Fruit fly (Drosophila melanogaster) whole organism, embryonic: Measurements from ENCODE around the gene Cow.
A peak's percentile ranks its signal among the peaks of the same experiment; 100 is the strongest.

Experiments
- CG11504 ChIP-seq: fragments of 200-800 bp; sonication (Bioruptor generic); optimal IDR thresholded peaks from 3 replicates; lab custom pipeline; 2019; ENCODE audit warnings: missing biosample characterization, mild to moderate bottlenecking, missing genetic modification characterization, moderate library complexity
- CG11560 ChIP-seq: fragments of 200-800 bp; sonication (Bioruptor generic); IDR thresholded peaks from 3 replicates; pipeline ENCODE4 v1.3.6; 2022; ENCODE audit warnings: missing biosample characterization, missing genetic modification characterization
- CG11723 ChIP-seq: fragments of 200-800 bp; sonication (Bioruptor generic); optimal IDR thresholded peaks from 2 replicates; lab custom pipeline; 2017; ENCODE audit warnings: missing biosample characterization, mild to moderate bottlenecking, missing genetic modification characterization
- CG12104 ChIP-seq: fragments of 200-800 bp; sonication (Bioruptor generic); optimal IDR thresholded peaks from 3 replicates; lab custom pipeline; 2016; ENCODE audit warnings: missing biosample characterization, missing genetic modification characterization
- CG12299 ChIP-seq: fragments of 200-800 bp; sonication (Bioruptor generic); optimal IDR thresholded peaks from 2 replicates; lab custom pipeline; 2018; ENCODE audit warnings: missing biosample characterization, mild to moderate bottlenecking, missing genetic modification characterization
- CG13894 ChIP-seq: fragments of 200-800 bp; sonication (Bioruptor generic); optimal IDR thresholded peaks from 3 replicates; lab custom pipeline; 2018; ENCODE audit warnings: missing biosample characterization, mild to moderate bottlenecking, missing genetic modification characterization, moderate library complexity
- CG16779 ChIP-seq: fragments of 200-800 bp; sonication (Bioruptor generic); IDR thresholded peaks from 2 replicates; pipeline ENCODE4 v1.3.6; 2022; ENCODE audit warnings: missing biosample characterization, missing genetic modification characterization
- CG17361 ChIP-seq: fragments of 200-800 bp; sonication (Bioruptor generic); IDR thresholded peaks from 3 replicates; pipeline ENCODE4 v1.3.6; 2022; ENCODE audit warnings: missing biosample characterization, missing genetic modification characterization
- CG17568 ChIP-seq: fragments of 200-800 bp; sonication (Bioruptor generic); optimal IDR thresholded peaks from 2 replicates; lab custom pipeline; 2018; ENCODE audit warnings: missing biosample characterization, mild to moderate bottlenecking, missing genetic modification characterization, moderate library complexity
- CG30020 ChIP-seq: fragments of 200-800 bp; optimal IDR thresholded peaks from 2 replicates; lab custom pipeline; 2019; ENCODE audit warnings: missing biosample characterization, mild to moderate bottlenecking, missing genetic modification characterization, moderate library complexity
- CG31365 ChIP-seq: fragments of 200-800 bp; sonication (Bioruptor generic); optimal IDR thresholded peaks from 2 replicates; lab custom pipeline; 2018; ENCODE audit warnings: missing biosample characterization, mild to moderate bottlenecking, missing genetic modification characterization
- CG31441 ChIP-seq: fragments of 200-800 bp; sonication (Bioruptor generic); IDR thresholded peaks from 2 replicates; pipeline ENCODE4 v1.3.6; 2022; ENCODE audit warnings: missing biosample characterization, missing genetic modification characterization
- CG32532 ChIP-seq: fragments of 200-800 bp; sonication (Bioruptor generic); IDR thresholded peaks from 2 replicates; pipeline ENCODE4 v1.3.6; 2022; ENCODE audit warnings: missing biosample characterization, missing genetic modification characterization
- CG33213 ChIP-seq: fragments of 200-800 bp; sonication (Bioruptor generic); optimal IDR thresholded peaks from 3 replicates; lab custom pipeline; 2016; ENCODE audit warnings: missing biosample characterization, missing genetic modification characterization
- CG43689 ChIP-seq: fragments of 200-800 bp; sonication (Bioruptor generic); IDR thresholded peaks from 2 replicates; pipeline ENCODE4 v1.3.6; 2022; ENCODE audit warnings: missing biosample characterization, missing genetic modification characterization
- CG6272 ChIP-seq: fragments of 200-800 bp; sonication (Bioruptor generic); IDR thresholded peaks from 2 replicates; pipeline ENCODE4 v1.3.6; 2022; ENCODE audit warnings: missing biosample characterization, missing genetic modification characterization
- CG6689 ChIP-seq: fragments of 200-800 bp; sonication (Bioruptor generic); IDR thresholded peaks from 2 replicates; pipeline ENCODE4 v1.3.6; 2022; ENCODE audit warnings: missing biosample characterization, missing genetic modification characterization
- CG7987 ChIP-seq: fragments of 200-800 bp; sonication (Bioruptor generic); optimal IDR thresholded peaks from 2 replicates; lab custom pipeline; 2018; ENCODE audit warnings: missing biosample characterization, mild to moderate bottlenecking, missing genetic modification characterization, moderate library complexity
- CG8089 ChIP-seq: fragments of 200-800 bp; sonication (Bioruptor generic); optimal IDR thresholded peaks from 3 replicates; lab custom pipeline; 2016; ENCODE audit warnings: missing biosample characterization, missing genetic modification characterization
- Chrac-16 ChIP-seq: fragments of 200-800 bp; sonication (Bioruptor generic); optimal IDR thresholded peaks from 3 replicates; lab custom pipeline; 2016; ENCODE audit warnings: missing biosample characterization, missing genetic modification characterization
- D19A ChIP-seq: fragments of 200-800 bp; optimal IDR thresholded peaks from 3 replicates; lab custom pipeline; 2019; ENCODE audit warnings: missing biosample characterization, mild to moderate bottlenecking, missing genetic modification characterization, moderate library complexity
- Fer2 ChIP-seq: fragments of 200-800 bp; sonication (Bioruptor generic); optimal IDR thresholded peaks from 2 replicates; lab custom pipeline; 2018; ENCODE audit warnings: missing biosample characterization, mild to moderate bottlenecking, missing genetic modification characterization, moderate library complexity
- GATAe ChIP-seq: fragments of 200-800 bp; sonication (Bioruptor generic); conservative IDR thresholded peaks from 2 replicates; pipeline ENCODE4 v1.3.6; 2022; ENCODE audit warnings: missing biosample characterization, missing genetic modification characterization
- Gsc ChIP-seq: fragments of 200-800 bp; sonication (Bioruptor generic); IDR thresholded peaks from 2 replicates; pipeline ENCODE4 v1.3.6; 2022; ENCODE audit warnings: missing biosample characterization, missing genetic modification characterization
- NC2α ChIP-seq: fragments of 200-800 bp; sonication (Bioruptor generic); optimal IDR thresholded peaks from 2 replicates; lab custom pipeline; 2016; ENCODE audit warnings: missing biosample characterization, missing genetic modification characterization
- Ssrp ChIP-seq: fragments of 200-800 bp; sonication (Bioruptor generic); optimal IDR thresholded peaks from 2 replicates; lab custom pipeline; 2018; ENCODE audit warnings: missing biosample characterization, mild to moderate bottlenecking, missing genetic modification characterization, moderate library complexity
- al ChIP-seq: fragments of 200-800 bp; sonication (Bioruptor generic); IDR thresholded peaks from 2 replicates; pipeline ENCODE4 v1.3.6; 2022; ENCODE audit warnings: missing biosample characterization, missing genetic modification characterization
- bcd ChIP-seq: fragments of 200-800 bp; sonication (Bioruptor generic); optimal IDR thresholded peaks from 2 replicates; lab custom pipeline; 2017; ENCODE audit warnings: missing biosample characterization, mild to moderate bottlenecking, missing genetic modification characterization
- bsh ChIP-seq, 2 experiments: fragments of 200-800 bp; sonication (Bioruptor generic); optimal IDR thresholded peaks; 2 replicates each; lab custom pipeline; 2017 to 2018; ENCODE audit warnings: mild to moderate bottlenecking in 2 of 2, missing biosample characterization in 2 of 2, missing genetic modification characterization in 2 of 2, moderate library complexity in 1 of 2
- cad ChIP-seq: fragments of >200 bp; optimal IDR thresholded peaks from 2 replicates; lab custom pipeline; 2017; ENCODE audit warnings: missing biosample characterization, missing genetic modification characterization
- chif ChIP-seq, 2 experiments: fragments of 200-800 bp; sonication (Bioruptor generic); optimal IDR thresholded peaks; 3 replicates each; lab custom pipeline; 2016; ENCODE audit warnings: missing biosample characterization in 2 of 2, missing genetic modification characterization in 2 of 2
- dimm ChIP-seq: fragments of 200-800 bp; sonication (Bioruptor generic); IDR thresholded peaks from 2 replicates; pipeline ENCODE4 v1.3.6; 2022; ENCODE audit warnings: missing biosample characterization, missing genetic modification characterization
- esg ChIP-seq: fragments of 200-800 bp; sonication (Bioruptor generic); conservative IDR thresholded peaks from 2 replicates; pipeline ENCODE4 v1.3.6; 2022; ENCODE audit warnings: missing biosample characterization, missing genetic modification characterization
- fd3F ChIP-seq: fragments of 200-800 bp; sonication (Bioruptor generic); optimal IDR thresholded peaks from 2 replicates; lab custom pipeline; 2018; ENCODE audit warnings: missing biosample characterization, mild to moderate bottlenecking, missing genetic modification characterization, moderate library complexity
- ftz-f1 ChIP-seq: fragments of 200-800 bp; sonication (Bioruptor generic); optimal IDR thresholded peaks from 2 replicates; lab custom pipeline; 2016; ENCODE audit warnings: missing biosample characterization, missing genetic modification characterization
- hkb ChIP-seq, 2 experiments: fragments of 200-800 bp in 1 of 2; fragments of >200 bp in 1 of 2; sonication (Bioruptor generic) in 1 of 2; IDR thresholded peaks in 1 of 2; optimal IDR thresholded peaks in 1 of 2; 2 replicates each; pipeline versions ENCODE4 v1.3.6 to Lab custom; 2017 to 2022; ENCODE audit warnings: missing biosample characterization in 1 of 2, missing genetic modification characterization in 1 of 2
- jigr1 ChIP-seq: fragments of 200-800 bp; sonication (Bioruptor generic); IDR thresholded peaks from 3 replicates; pipeline ENCODE4 v1.3.6; 2022; ENCODE audit warnings: missing biosample characterization, missing genetic modification characterization
- kah ChIP-seq: fragments of 200-800 bp; sonication (Bioruptor generic); optimal IDR thresholded peaks from 2 replicates; lab custom pipeline; 2018; ENCODE audit warnings: missing biosample characterization, mild to moderate bottlenecking, missing genetic modification characterization
- ken ChIP-seq: fragments of 200-800 bp; sonication (Bioruptor generic); IDR thresholded peaks from 3 replicates; pipeline ENCODE4 v1.3.6; 2022; ENCODE audit warnings: missing biosample characterization, missing genetic modification characterization
- kni ChIP-seq: fragments of 200-800 bp; sonication (Bioruptor generic); optimal IDR thresholded peaks from 3 replicates; lab custom pipeline; 2017; ENCODE audit warnings: mild to moderate bottlenecking, missing biosample characterization, missing genetic modification reagents, missing genetic modification characterization
- lbe ChIP-seq: fragments of 200-800 bp; sonication (Bioruptor generic); optimal IDR thresholded peaks from 2 replicates; lab custom pipeline; 2016; ENCODE audit warnings: missing biosample characterization, mild to moderate bottlenecking, missing genetic modification characterization
- lov ChIP-seq, 2 experiments: fragments of 200-800 bp in 1 of 2; fragments of >200 bp in 1 of 2; sonication (Bioruptor generic) in 1 of 2; IDR thresholded peaks in 1 of 2; optimal IDR thresholded peaks in 1 of 2; 2 replicates in 1 of 2; 3 replicates in 1 of 2; pipeline versions ENCODE4 v1.3.6 to Lab custom; 2017 to 2022; ENCODE audit warnings: missing biosample characterization in 1 of 2, missing genetic modification characterization in 1 of 2
- maf-S ChIP-seq: fragments of 200-800 bp; sonication (Bioruptor generic); optimal IDR thresholded peaks from 2 replicates; lab custom pipeline; 2016; ENCODE audit warnings: missing biosample characterization, missing genetic modification characterization
- nom ChIP-seq: fragments of 200-800 bp; sonication (Bioruptor generic); optimal IDR thresholded peaks from 2 replicates; lab custom pipeline; 2017; ENCODE audit warnings: missing biosample characterization, missing genetic modification characterization, mild to moderate bottlenecking, moderate library complexity, missing genetic modification reagents
- otp ChIP-seq: fragments of 200-800 bp; sonication (Bioruptor generic); IDR thresholded peaks from 3 replicates; pipeline ENCODE4, ENCODE4 v1.3.6; 2022; ENCODE audit warnings: missing biosample characterization, missing genetic modification characterization
- row ChIP-seq: fragments of 200-800 bp; sonication (Bioruptor generic); IDR thresholded peaks from 3 replicates; pipeline ENCODE4 v1.3.6; 2022; ENCODE audit warnings: missing biosample characterization, missing genetic modification characterization
- sr ChIP-seq: fragments of 200-800 bp; sonication (Bioruptor generic); IDR thresholded peaks from 3 replicates; pipeline ENCODE4 v1.3.6; 2022; ENCODE audit warnings: missing biosample characterization, missing genetic modification characterization
- stc ChIP-seq: fragments of 200-800 bp; sonication (Bioruptor generic); IDR thresholded peaks from 2 replicates; pipeline ENCODE4 v1.3.6; 2022; ENCODE audit warnings: missing biosample characterization, missing genetic modification characterization
- z ChIP-seq: fragments of 200-800 bp; sonication (Bioruptor generic); IDR thresholded peaks from 3 replicates; pipeline ENCODE4 v1.3.6; 2022; ENCODE audit warnings: missing biosample characterization, missing genetic modification characterization

The Cow gene

dm6 chr3R:23112680-23113362, at the start of gene Cow (continued):
- TF ChIP-seq lov (optimal IDR thresholded peaks at IDR 0.05; lab: Kevin White, UChicago) (no peak), lov (GFP tag; IDR thresholded peaks at IDR 0.05; lab: Robert Waterston, UW) (no peak), CG6272 (peak; percentile 71), bcd (GFP tag; lab: Kevin White, UChicago) (peak; percentile 66), ken (GFP tag; lab: Robert Waterston, UW) (no peak; the same call in 2 of the 3 replicates), bsh (GFP tag; optimal IDR thresholded peaks at IDR 0.05; lab: Kevin White, UChicago) (no peak), CG6689 (no peak), CG8089 (GFP tag; lab: Kevin White, UChicago) (peak; percentile 6), CG32532 (GFP tag; lab: Robert Waterston, UW) (peak; percentile 78), Ssrp (peak; percentile 27), esg (peak; percentile 62), nom (GFP tag; lab: Kevin White, UChicago) (no peak), NC2α (no peak), CG12104 (GFP tag; lab: Kevin White, UChicago) (peak; percentile 24), CG17361 (GFP tag; lab: Robert Waterston, UW) (peak; percentile 41; the same call in 1 of the 3 replicates), dimm (GFP tag; lab: Robert Waterston, UW) (no peak), Gsc (no peak), lbe (GFP tag; lab: Kevin White, UChicago) (no peak), CG11560 (tag; lab: Robert Waterston, UW) (peak; percentile 65), CG12299 (tag; lab: Kevin White, UChicago) (no peak), CG31365 (tag; lab: Kevin White, UChicago) (no peak), CG33213 (peak; percentile 15), ftz-f1 (GFP tag; lab: Kevin White, UChicago) (no peak), GATAe (GFP tag; lab: Robert Waterston, UW) (no peak), al (GFP tag; lab: Robert Waterston, UW) (peak; percentile 43; the same call in 1 of the 2 replicates), Fer2 (tag; lab: Kevin White, UChicago) (peak; percentile 27), CG7987 (GFP tag; lab: Kevin White, UChicago) (no peak), maf-S (GFP tag; lab: Kevin White, UChicago) (no peak), chif (GFP tag; optimal IDR thresholded peaks at IDR 0.05; lab: Kevin White, UChicago) (peak in 1 of 2 experiments; percentile 46), CG11504 (tag; lab: Kevin White, UChicago) (peak; percentile 74), CG17568 (GFP tag; lab: Kevin White, UChicago) (no peak), CG31441 (GFP tag; lab: Robert Waterston, UW) (peak; percentile 39; the same call in 1 of the 2 replicates), CG16779 (no peak), CG13894 (peak; percentile 49), sr (no peak), CG30020 (tag; lab: Kevin White, UChicago) (no peak), kah (GFP tag; lab: Kevin White, UChicago) (no peak), stc (GFP tag; lab: Robert Waterston, UW) (0 out of 2 replicates have a peak, but pooled peaks have one; percentile 48), hkb (optimal IDR thresholded peaks at IDR 0.05; lab: Kevin White, UChicago) (no peak), hkb (GFP tag; IDR thresholded peaks at IDR 0.05; lab: Robert Waterston, UW) (peak; percentile 77), row (GFP tag; lab: Robert Waterston, UW) (peak; percentile 84), CG11723 (GFP tag; lab: Kevin White, UChicago) (no peak), otp (GFP tag; lab: Robert Waterston, UW) (no peak), kni (GFP tag; lab: Kevin White, UChicago) (no peak), jigr1 (GFP tag; lab: Robert Waterston, UW) (no peak), fd3F (GFP tag; lab: Kevin White, UChicago) (peak; percentile 48), CG43689 (GFP tag; lab: Robert Waterston, UW) (peak; percentile 40; the same call in 1 of the 2 replicates), D19A (tag; lab: Kevin White, UChicago) (peak; percentile 17), cad (GFP tag; lab: Kevin White, UChicago) (no peak), z (no peak), Chrac-16 (peak; percentile 19)
